Worm (Caenorhabditis elegans) whole organism, L2 larva: ENCODE results near the gene fbxa-15.

ENCODE experiments used
- aly-2 ChIP-seq: fragments of 150-350 bp; optimal IDR thresholded peaks from 2 replicates; lab custom pipeline; 2014; ENCODE audit warnings: missing biosample characterization, missing genetic modification characterization
- blmp-1 ChIP-seq: sonication (generic microtip); optimal IDR thresholded peaks from 2 replicates; lab custom pipeline; 2017; ENCODE audit warnings: missing genetic modification characterization, mild to moderate bottlenecking, missing compliant biosample characterization, antibody characterized with exemption, moderate library complexity; ENCODE audit not compliant: insufficient read depth
- egl-27 ChIP-seq: sonication (generic microtip); optimal IDR thresholded peaks from 3 replicates; lab custom pipeline; 2017; ENCODE audit warnings: missing biosample characterization, missing genetic modification reagents, missing genetic modification characterization
- nhr-237 ChIP-seq: fragments of 150-350 bp; optimal IDR thresholded peaks from 2 replicates; lab custom pipeline; 2014; ENCODE audit warnings: missing biosample characterization, missing genetic modification characterization
- snpc-4 ChIP-seq: fragments of 150-350 bp; optimal IDR thresholded peaks from 2 replicates; lab custom pipeline; 2014; ENCODE audit warnings: missing biosample characterization, missing genetic modification characterization
- unc-62 ChIP-seq: fragments of 150-350 bp; optimal IDR thresholded peaks from 2 replicates; lab custom pipeline; 2014; ENCODE audit warnings: missing biosample characterization, missing genetic modification reagents, missing genetic modification characterization
- ztf-1 ChIP-seq: fragments of 200-800 bp; sonication (Bioruptor generic); conservative IDR thresholded peaks from 2 replicates; pipeline ENCODE4 v1.3.6; 2022; ENCODE audit warnings: missing genetic modification characterization, missing compliant biosample characterization
- ztf-4 ChIP-seq: fragments of 150-350 bp; optimal IDR thresholded peaks from 2 replicates; lab custom pipeline; 2014; ENCODE audit warnings: missing biosample characterization, missing genetic modification characterization

DNA sequence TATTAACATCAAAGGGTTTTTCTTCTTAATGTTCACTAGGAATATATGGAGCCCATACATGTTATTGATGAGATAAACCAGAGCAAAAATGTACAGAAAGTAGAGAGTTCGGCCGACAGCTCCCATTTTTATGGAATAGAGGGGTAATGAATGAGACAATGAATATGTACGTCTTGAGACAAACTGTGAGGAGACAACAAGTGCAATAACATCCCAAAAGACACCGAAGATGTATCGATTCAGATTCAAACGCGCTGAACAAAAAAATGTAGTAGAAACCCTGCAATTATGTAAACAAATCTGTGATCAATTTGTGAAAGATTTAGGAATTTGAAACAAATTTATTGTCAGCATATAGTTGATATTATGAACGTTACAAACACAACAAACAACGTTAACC, 25.5 kb upstream of the fbxa-15 start:
- TF ChIP-seq snpc-4 (tag; lab: Kevin White, UChicago) (no peak), nhr-237 (tag; lab: Kevin White, UChicago) (no peak), unc-62 (no peak), ztf-1 (no peak), aly-2 (tag; lab: Kevin White, UChicago) (no peak), egl-27 (no peak), ztf-4 (no peak), blmp-1 (no peak)
